Fruit fly (Drosophila melanogaster) whole organism, prepupa: Measurements from ENCODE around the gene Rbfox1.

Source experiments
- CG11762 ChIP-seq: fragments of 200-800 bp; sonication (Bioruptor generic); optimal IDR thresholded peaks from 3 replicates; lab custom pipeline; 2016; ENCODE audit warnings: missing biosample characterization, missing genetic modification characterization; ENCODE audit not compliant: insufficient read depth
- CG15336 ChIP-seq: fragments of 200-800 bp; sonication (Bioruptor generic); IDR thresholded peaks from 2 replicates; pipeline ENCODE4 v1.3.6; 2022; ENCODE audit warnings: missing biosample characterization, missing genetic modification characterization
- CG32006 ChIP-seq: fragments of 200-800 bp; sonication (Bioruptor generic); optimal IDR thresholded peaks from 3 replicates; lab custom pipeline; 2017; ENCODE audit warnings: missing biosample characterization, mild to moderate bottlenecking, missing genetic modification characterization
- CG34406 ChIP-seq: fragments of 200-800 bp; sonication (Bioruptor generic); optimal IDR thresholded peaks from 3 replicates; lab custom pipeline; 2016; ENCODE audit warnings: missing biosample characterization, missing genetic modification characterization
- CG7368 ChIP-seq: fragments of 200-800 bp; sonication (Bioruptor generic); optimal IDR thresholded peaks from 3 replicates; lab custom pipeline; 2016; ENCODE audit warnings: missing biosample characterization, missing genetic modification characterization
- CG8632 ChIP-seq: fragments of 200-800 bp; sonication (Bioruptor generic); optimal IDR thresholded peaks from 3 replicates; lab custom pipeline; 2016; ENCODE audit warnings: missing biosample characterization, missing genetic modification characterization
- Ets96B ChIP-seq: fragments of 200-800 bp; optimal IDR thresholded peaks from 2 replicates; lab custom pipeline; 2019; ENCODE audit warnings: missing biosample characterization, mild to moderate bottlenecking, missing genetic modification characterization, moderate library complexity
- Hr4 ChIP-seq: fragments of 200-800 bp; sonication (Bioruptor generic); optimal IDR thresholded peaks from 3 replicates; lab custom pipeline; 2016; ENCODE audit warnings: missing biosample characterization, missing genetic modification characterization
- OdsH ChIP-seq: fragments of 200-800 bp; sonication (Bioruptor generic); optimal IDR thresholded peaks from 3 replicates; lab custom pipeline; 2016; ENCODE audit warnings: missing biosample characterization, missing genetic modification characterization
- cyc ChIP-seq: fragments of 200-800 bp; sonication (Bioruptor generic); optimal IDR thresholded peaks from 3 replicates; lab custom pipeline; 2016; ENCODE audit warnings: missing biosample characterization, missing genetic modification characterization
- pdm3 ChIP-seq: fragments of 200-800 bp; sonication (Bioruptor generic); optimal IDR thresholded peaks from 3 replicates; lab custom pipeline; 2016; ENCODE audit warnings: missing biosample characterization, missing genetic modification characterization
- spab ChIP-seq: fragments of 200-800 bp; sonication (Bioruptor generic); optimal IDR thresholded peaks from 2 replicates; lab custom pipeline; 2017; ENCODE audit warnings: missing biosample characterization, mild to moderate bottlenecking, missing genetic modification characterization, missing genetic modification reagents

DNA sequence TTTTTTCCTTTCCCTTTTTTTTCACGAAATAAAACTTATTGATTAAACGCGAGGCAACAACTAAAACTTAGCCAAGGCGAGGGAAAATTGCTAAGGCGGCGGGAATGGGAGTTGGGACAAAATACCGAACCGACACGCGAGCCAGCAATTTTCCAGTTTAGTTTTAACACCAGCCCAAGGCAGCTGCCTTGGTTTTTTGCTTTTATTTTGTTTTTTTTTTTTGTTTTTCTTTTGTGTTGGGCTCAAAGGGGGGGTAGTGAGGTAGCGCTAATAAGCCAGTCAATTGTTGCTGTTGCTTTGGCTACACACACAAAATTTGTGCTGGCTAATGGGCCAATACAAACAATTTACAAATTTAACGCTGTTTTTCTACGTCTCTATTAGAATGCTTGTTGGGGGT lies 57.1 kb downstream of the Rbfox1 start:
- no peak for TF ChIP-seq cyc (GFP tag; lab: Kevin White, UChicago)
- TF ChIP-seq CG7368: no peak
- no peak for TF ChIP-seq pdm3 (GFP tag; lab: Kevin White, UChicago)
- TF ChIP-seq OdsH (GFP tag; lab: Kevin White, UChicago): no peak
- TF ChIP-seq CG8632 (GFP tag; lab: Kevin White, UChicago): no peak
- TF ChIP-seq Ets96B (tag; lab: Kevin White, UChicago): no peak
- TF ChIP-seq CG11762: no peak
- TF ChIP-seq spab (GFP tag; lab: Kevin White, UChicago): no peak
- TF ChIP-seq Hr4 (GFP tag; lab: Kevin White, UChicago): no peak
- no peak for TF ChIP-seq CG32006 (GFP tag; lab: Kevin White, UChicago)
- peak; percentile 31; the same call in 1 of the 2 replicates for TF ChIP-seq CG15336 (GFP tag; lab: Robert Waterston, UW)
- no peak for TF ChIP-seq CG34406 (GFP tag; lab: Kevin White, UChicago)
